Fruit fly (Drosophila melanogaster) whole organism, embryonic: ENCODE data around the gene Sfp33A2.

Experiments
- ATbp ChIP-seq: fragments of 200-800 bp; sonication (Bioruptor generic); optimal IDR thresholded peaks from 2 replicates; lab custom pipeline; 2017; ENCODE audit warnings: missing biosample characterization, mild to moderate bottlenecking, missing genetic modification characterization, missing genetic modification reagents
- Atf3 ChIP-seq: fragments of 200-800 bp; sonication (Bioruptor generic); optimal IDR thresholded peaks from 3 replicates; lab custom pipeline; 2016; ENCODE audit warnings: missing biosample characterization, missing genetic modification characterization
- CG11085 ChIP-seq: fragments of 200-800 bp; sonication (Bioruptor generic); IDR thresholded peaks from 2 replicates; pipeline ENCODE4 v1.3.6; 2022; ENCODE audit warnings: missing biosample characterization, missing genetic modification characterization
- CG11398 ChIP-seq: fragments of 200-800 bp; sonication (Bioruptor generic); optimal IDR thresholded peaks from 2 replicates; lab custom pipeline; 2016; ENCODE audit warnings: missing biosample characterization, missing genetic modification characterization
- CG11696 ChIP-seq: fragments of 200-800 bp; sonication (Bioruptor generic); IDR thresholded peaks from 2 replicates; pipeline ENCODE4 v1.3.6; 2022; ENCODE audit warnings: missing biosample characterization, missing genetic modification characterization
- CG12219 ChIP-seq: fragments of 200-800 bp; sonication (Bioruptor generic); optimal IDR thresholded peaks from 3 replicates; lab custom pipeline; 2018; ENCODE audit warnings: missing biosample characterization, mild to moderate bottlenecking, missing genetic modification characterization
- CG12299 ChIP-seq: fragments of 200-800 bp; sonication (Bioruptor generic); optimal IDR thresholded peaks from 2 replicates; lab custom pipeline; 2018; ENCODE audit warnings: missing biosample characterization, mild to moderate bottlenecking, missing genetic modification characterization
- CG12391 ChIP-seq: fragments of 200-800 bp; sonication (Bioruptor generic); optimal IDR thresholded peaks from 3 replicates; lab custom pipeline; 2018; ENCODE audit warnings: missing biosample characterization, mild to moderate bottlenecking, missing genetic modification characterization, moderate library complexity
- CG13123 ChIP-seq: fragments of 200-800 bp; sonication (Bioruptor generic); optimal IDR thresholded peaks from 2 replicates; lab custom pipeline; 2016; ENCODE audit warnings: missing biosample characterization, missing genetic modification characterization
- CG15011 ChIP-seq: fragments of 200-800 bp; sonication (Bioruptor generic); optimal IDR thresholded peaks from 3 replicates; lab custom pipeline; 2018; ENCODE audit warnings: missing biosample characterization, mild to moderate bottlenecking, missing genetic modification characterization
- CG1603 ChIP-seq: fragments of 200-800 bp; sonication (Bioruptor generic); optimal IDR thresholded peaks from 2 replicates; lab custom pipeline; 2019; ENCODE audit warnings: missing biosample characterization, mild to moderate bottlenecking, missing genetic modification characterization, moderate library complexity
- CG18619 ChIP-seq: fragments of 200-800 bp; sonication (Bioruptor generic); optimal IDR thresholded peaks from 3 replicates; lab custom pipeline; 2017; ENCODE audit warnings: missing biosample characterization, mild to moderate bottlenecking, missing genetic modification characterization
- CG2712 ChIP-seq: fragments of 200-800 bp; optimal IDR thresholded peaks from 3 replicates; lab custom pipeline; 2019; ENCODE audit warnings: missing biosample characterization, mild to moderate bottlenecking, missing genetic modification characterization, moderate library complexity
- CG31441 ChIP-seq: fragments of 200-800 bp; sonication (Bioruptor generic); IDR thresholded peaks from 2 replicates; pipeline ENCODE4 v1.3.6; 2022; ENCODE audit warnings: missing biosample characterization, missing genetic modification characterization
- CG32767 ChIP-seq: fragments of 200-800 bp; sonication (Bioruptor generic); IDR thresholded peaks from 2 replicates; pipeline ENCODE4 v1.3.6; 2022; ENCODE audit warnings: missing biosample characterization, missing genetic modification characterization
- CG6272 ChIP-seq: fragments of 200-800 bp; sonication (Bioruptor generic); IDR thresholded peaks from 2 replicates; pipeline ENCODE4 v1.3.6; 2022; ENCODE audit warnings: missing biosample characterization, missing genetic modification characterization
- CG8290 ChIP-seq, 3 experiments: fragments of 200-800 bp; sonication (Bioruptor generic); optimal IDR thresholded peaks; 2 replicates each; lab custom pipeline; 2016 to 2019; ENCODE audit warnings: missing biosample characterization in 3 of 3, missing genetic modification characterization in 3 of 3, mild to moderate bottlenecking in 2 of 3, moderate library complexity in 1 of 3
- CG9437 ChIP-seq: fragments of 200-800 bp; sonication (Bioruptor generic); optimal IDR thresholded peaks from 2 replicates; lab custom pipeline; 2018; ENCODE audit warnings: missing biosample characterization, mild to moderate bottlenecking, missing genetic modification characterization
- CG9817 ChIP-seq: fragments of 200-800 bp; sonication (Bioruptor generic); optimal IDR thresholded peaks from 2 replicates; lab custom pipeline; 2018; ENCODE audit warnings: missing biosample characterization, mild to moderate bottlenecking, missing genetic modification characterization, moderate library complexity
- Drgx ChIP-seq: fragments of 200-800 bp; sonication (Bioruptor generic); IDR thresholded peaks from 2 replicates; pipeline ENCODE4 v1.3.6; 2022; ENCODE audit warnings: missing biosample characterization, missing genetic modification characterization
- ERR ChIP-seq: fragments of 200-800 bp; sonication (Bioruptor generic); optimal IDR thresholded peaks from 2 replicates; lab custom pipeline; 2016; ENCODE audit warnings: missing biosample characterization, missing genetic modification characterization
- GATAe ChIP-seq: fragments of 200-800 bp; sonication (Bioruptor generic); conservative IDR thresholded peaks from 2 replicates; pipeline ENCODE4 v1.3.6; 2022; ENCODE audit warnings: missing biosample characterization, missing genetic modification characterization
- H2.0 ChIP-seq: fragments of 200-800 bp; sonication (Bioruptor generic); IDR thresholded peaks from 2 replicates; pipeline ENCODE4 v1.3.6; 2022; ENCODE audit warnings: missing biosample characterization, missing genetic modification characterization
- HmgZ ChIP-seq: fragments of 200-800 bp; sonication (Bioruptor generic); optimal IDR thresholded peaks from 2 replicates; lab custom pipeline; 2018; ENCODE audit warnings: missing biosample characterization, mild to moderate bottlenecking, missing genetic modification characterization
- Hr78 ChIP-seq, 2 experiments: fragments of 200-800 bp in 1 of 2; fragments of >200 bp in 1 of 2; sonication (Bioruptor generic) in 1 of 2; optimal IDR thresholded peaks; 2 replicates each; lab custom pipeline; 2017 to 2019; ENCODE audit warnings: missing biosample characterization in 2 of 2, missing genetic modification characterization in 2 of 2, mild to moderate bottlenecking in 1 of 2, moderate library complexity in 1 of 2
- Scr ChIP-seq: fragments of 200-800 bp; sonication (Bioruptor generic); IDR thresholded peaks from 2 replicates; pipeline ENCODE4 v1.3.6; 2022; ENCODE audit warnings: missing biosample characterization, missing genetic modification characterization; ENCODE audit not compliant: partially characterized antibody
- TFAM ChIP-seq: fragments of 200-800 bp; sonication (Bioruptor generic); optimal IDR thresholded peaks from 2 replicates; lab custom pipeline; 2017; ENCODE audit warnings: missing biosample characterization, missing genetic modification characterization, inconsistent platforms
- YL-1 ChIP-seq: fragments of 200-800 bp; sonication (Bioruptor generic); optimal IDR thresholded peaks from 3 replicates; lab custom pipeline; 2017; ENCODE audit warnings: missing biosample characterization, mild to moderate bottlenecking, missing genetic modification characterization
- ase ChIP-seq: fragments of 200-800 bp; sonication (Bioruptor generic); IDR thresholded peaks from 3 replicates; pipeline ENCODE4 v1.3.6; 2022; ENCODE audit warnings: missing biosample characterization, missing genetic modification characterization
- az2 ChIP-seq: fragments of 200-800 bp; sonication (Bioruptor generic); optimal IDR thresholded peaks from 3 replicates; lab custom pipeline; 2016; ENCODE audit warnings: missing biosample characterization, missing genetic modification characterization
- bigmax ChIP-seq: fragments of 200-800 bp; sonication (Bioruptor generic); optimal IDR thresholded peaks from 2 replicates; lab custom pipeline; 2018; ENCODE audit warnings: missing biosample characterization, mild to moderate bottlenecking, missing genetic modification characterization
- crp ChIP-seq, 2 experiments: fragments of 200-800 bp; sonication (Bioruptor generic); optimal IDR thresholded peaks; 2 replicates in 1 of 2; 3 replicates in 1 of 2; lab custom pipeline; 2017; ENCODE audit warnings: missing biosample characterization in 2 of 2, missing genetic modification characterization in 2 of 2, mild to moderate bottlenecking in 1 of 2, moderate library complexity in 1 of 2
- da ChIP-seq: fragments of 200-800 bp; sonication (Bioruptor generic); optimal IDR thresholded peaks from 2 replicates; lab custom pipeline; 2016; ENCODE audit warnings: missing biosample characterization, missing genetic modification characterization
- dan ChIP-seq: fragments of 200-800 bp; sonication (Bioruptor generic); IDR thresholded peaks from 2 replicates; pipeline ENCODE4 v1.3.6; 2022; ENCODE audit warnings: missing biosample characterization, missing genetic modification characterization
- dysf ChIP-seq: fragments of 200-800 bp; sonication (Bioruptor generic); IDR thresholded peaks from 3 replicates; pipeline ENCODE4 v1.3.6; 2022; ENCODE audit warnings: missing biosample characterization, missing genetic modification characterization
- en ChIP-seq: fragments of 200-800 bp; sonication (Bioruptor generic); optimal IDR thresholded peaks from 2 replicates; lab custom pipeline; 2016; ENCODE audit warnings: missing biosample characterization, missing genetic modification characterization
- luna ChIP-seq: fragments of 200-800 bp; sonication (Bioruptor generic); optimal IDR thresholded peaks from 2 replicates; lab custom pipeline; 2016; ENCODE audit warnings: missing biosample characterization, missing genetic modification characterization
- maf-S ChIP-seq: fragments of 200-800 bp; sonication (Bioruptor generic); optimal IDR thresholded peaks from 2 replicates; lab custom pipeline; 2016; ENCODE audit warnings: missing biosample characterization, missing genetic modification characterization
- nau ChIP-seq: fragments of 200-800 bp; sonication (Bioruptor generic); optimal IDR thresholded peaks from 3 replicates; lab custom pipeline; 2017; ENCODE audit warnings: missing biosample characterization, mild to moderate bottlenecking, missing genetic modification characterization, missing genetic modification reagents
- phol ChIP-seq: fragments of 200-800 bp; sonication (Bioruptor generic); optimal IDR thresholded peaks from 3 replicates; lab custom pipeline; 2018; ENCODE audit warnings: missing biosample characterization, mild to moderate bottlenecking, missing genetic modification characterization, moderate library complexity
- seq ChIP-seq: fragments of 200-800 bp; sonication (Bioruptor generic); IDR thresholded peaks from 2 replicates; pipeline ENCODE4 v1.3.6; 2022; ENCODE audit warnings: missing biosample characterization, missing genetic modification characterization
- sna ChIP-seq: fragments of 200-800 bp; sonication (Bioruptor generic); IDR thresholded peaks from 2 replicates; pipeline ENCODE4 v1.3.6; 2022; ENCODE audit warnings: missing biosample characterization, missing genetic modification characterization; ENCODE audit not compliant: partially characterized antibody
- so ChIP-seq: fragments of 200-800 bp; sonication (Bioruptor generic); IDR thresholded peaks from 3 replicates; pipeline ENCODE4 v1.3.6; 2022; ENCODE audit warnings: missing biosample characterization, missing genetic modification characterization
- sob ChIP-seq: fragments of 200-800 bp; sonication (Bioruptor generic); IDR thresholded peaks from 2 replicates; pipeline ENCODE4 v1.3.6; 2022; ENCODE audit warnings: missing biosample characterization, missing genetic modification characterization
- sqz ChIP-seq: fragments of 200-800 bp; sonication (Bioruptor generic); optimal IDR thresholded peaks from 3 replicates; lab custom pipeline; 2018; ENCODE audit warnings: missing biosample characterization, mild to moderate bottlenecking, missing genetic modification characterization
- ssp ChIP-seq: fragments of 200-800 bp; sonication (Bioruptor generic); IDR thresholded peaks from 2 replicates; pipeline ENCODE4 v1.3.6; 2022; ENCODE audit warnings: missing biosample characterization, missing genetic modification characterization
- stc ChIP-seq: fragments of 200-800 bp; sonication (Bioruptor generic); IDR thresholded peaks from 2 replicates; pipeline ENCODE4 v1.3.6; 2022; ENCODE audit warnings: missing biosample characterization, missing genetic modification characterization
- tgo ChIP-seq: fragments of 200-800 bp; sonication (Bioruptor generic); IDR thresholded peaks from 3 replicates; pipeline ENCODE4 v1.3.6; 2022; ENCODE audit warnings: missing biosample characterization, missing genetic modification characterization
- zen2 ChIP-seq: fragments of 200-800 bp; sonication (Bioruptor generic); IDR thresholded peaks from 3 replicates; pipeline ENCODE4 v1.3.6; 2022; ENCODE audit warnings: missing biosample characterization, missing genetic modification characterization; ENCODE audit not compliant: partially characterized antibody

Gene Sfp33A2

dm6 chr2L:11808702-11809583 is 28.6 kb upstream of the Sfp33A2 start, which contains the start of gene crol (continued):
- TF ChIP-seq H2.0 (GFP tag; lab: Robert Waterston, UW) (no peak), luna (GFP tag; lab: Kevin White, UChicago) (no peak), CG2712 (peak; percentile 51), CG11696 (GFP tag; lab: Robert Waterston, UW) (no peak), YL-1 (peak; percentile 60), CG31441 (GFP tag; lab: Robert Waterston, UW) (peak; percentile 35; the same call in 1 of the 2 replicates), sqz (GFP tag; lab: Kevin White, UChicago) (peak; percentile 14), Scr (GFP tag; lab: Robert Waterston, UW) (peak; percentile 81), maf-S (no peak), CG12391 (tag; lab: Kevin White, UChicago) (peak; percentile 55), sna (peak; percentile 80), sob (peak; percentile 52), da (no peak), ssp (GFP tag; lab: Robert Waterston, UW) (no peak), CG32767 (GFP tag; lab: Robert Waterston, UW) (no peak), CG12299 (tag; lab: Kevin White, UChicago) (no peak), crp (GFP tag; optimal IDR thresholded peaks at IDR 0.05; lab: Kevin White, UChicago) (no peak), az2 (GFP tag; lab: Kevin White, UChicago) (no peak), en (no peak), dysf (GFP tag; lab: Robert Waterston, UW) (no peak; the same call in 2 of the 3 replicates), CG1603 (peak; percentile 59), phol (tag; lab: Kevin White, UChicago) (peak; percentile 43), CG9817 (tag; lab: Kevin White, UChicago) (peak; percentile 17), CG15011 (GFP tag; lab: Kevin White, UChicago) (no peak), stc (GFP tag; lab: Robert Waterston, UW) (no peak), ase (GFP tag; lab: Robert Waterston, UW) (no peak), GATAe (GFP tag; lab: Robert Waterston, UW) (no peak), tgo (no peak), CG8290 (GFP tag; optimal IDR thresholded peaks at IDR 0.05; lab: Kevin White, UChicago) (no peak), CG8290 (tag; optimal IDR thresholded peaks at IDR 0.05; lab: Kevin White, UChicago) (peak in 1 of 2 experiments; percentile 64), bigmax (GFP tag; lab: Kevin White, UChicago) (no peak), CG13123 (GFP tag; lab: Kevin White, UChicago) (no peak), CG9437 (GFP tag; lab: Kevin White, UChicago) (no peak), CG18619 (no peak), Hr78 (GFP tag; optimal IDR thresholded peaks at IDR 0.05; lab: Kevin White, UChicago) (no peak), CG11398 (GFP tag; lab: Kevin White, UChicago) (no peak), seq (GFP tag; lab: Robert Waterston, UW) (no peak; the same call in 1 of the 2 replicates), HmgZ (tag; lab: Kevin White, UChicago) (peak; percentile 48), ATbp (no peak), CG12219 (GFP tag; lab: Kevin White, UChicago) (no peak), CG6272 (GFP tag; lab: Robert Waterston, UW) (no peak), ERR (GFP tag; lab: Kevin White, UChicago) (no peak), so (0 out of 3 replicates have a peak, but pooled peaks have one; percentile 15), TFAM (no peak), Atf3 (GFP tag; lab: Kevin White, UChicago) (no peak), CG11085 (GFP tag; lab: Robert Waterston, UW) (peak; percentile 13; the same call in 1 of the 2 replicates), dan (GFP tag; lab: Robert Waterston, UW) (no peak), Drgx (GFP tag; lab: Robert Waterston, UW) (peak; percentile 50), nau (GFP tag; lab: Kevin White, UChicago) (peak; percentile 13), zen2 (GFP tag; lab: Robert Waterston, UW) (peak; percentile 85)
